Fruit fly (Drosophila melanogaster): ENCODE data around the gene CG32277.

DNA sequence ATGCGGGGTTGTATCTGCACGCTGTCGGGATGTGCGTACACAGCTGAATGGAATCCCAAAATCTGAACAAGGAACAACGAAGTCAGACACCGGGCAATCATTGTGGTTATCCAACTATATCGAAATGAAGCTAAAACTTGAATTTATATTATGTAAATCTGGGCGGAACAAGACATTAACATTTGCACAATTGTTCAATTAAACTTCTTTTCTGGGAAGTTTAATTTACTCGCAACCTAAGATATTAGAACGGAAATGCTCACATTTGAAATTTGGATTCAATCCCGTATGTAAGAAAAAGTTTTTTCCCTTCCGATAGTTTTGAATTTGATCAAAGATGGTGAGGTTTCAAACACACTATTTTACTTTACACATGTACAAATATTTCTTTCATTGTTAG, 1.0 kb upstream of the CG32277 start, which contains the start of gene CG33160:
- TF ChIP-seq CG33017 (tag; optimal IDR thresholded peaks at IDR 0.05) = no peak
- no peak for TF ChIP-seq Hr96 (GFP tag; optimal IDR thresholded peaks at IDR 0.05)
- TF ChIP-seq CG12768 (GFP tag; optimal IDR thresholded peaks at IDR 0.05) = no peak
- TF ChIP-seq CG14711 (tag; optimal IDR thresholded peaks at IDR 0.05) = no peak

All from whole organism, adult.